Worm (Caenorhabditis elegans) whole organism, late embryonic: ENCODE measurements around the gene cutl-5.

Experiments used
- C08G9.2 ChIP-seq: sonication (generic microtip); optimal IDR thresholded peaks from 2 replicates; lab custom pipeline; 2016; ENCODE audit warnings: mild to moderate bottlenecking, missing genetic modification characterization, moderate library complexity, missing compliant biosample characterization
- Y22D7AL.16 ChIP-seq: sonication (generic microtip); optimal IDR thresholded peaks from 2 replicates; lab custom pipeline; 2016; ENCODE audit warnings: missing genetic modification characterization, missing compliant biosample characterization
- ceh-14 ChIP-seq: sonication (generic microtip); optimal IDR thresholded peaks from 2 replicates; lab custom pipeline; 2016; ENCODE audit warnings: missing genotype, missing genetic modification characterization, missing compliant biosample characterization
- ceh-19 ChIP-seq: fragments of 200-800 bp; sonication (Bioruptor generic); optimal IDR thresholded peaks from 2 replicates; lab custom pipeline; 2018; ENCODE audit warnings: mild to moderate bottlenecking, missing genetic modification characterization, missing compliant biosample characterization
- ceh-22 ChIP-seq: sonication (generic microtip); optimal IDR thresholded peaks from 2 replicates; lab custom pipeline; 2017; ENCODE audit warnings: missing biosample characterization, missing genetic modification characterization
- ceh-45 ChIP-seq: fragments of 200-800 bp; sonication (Bioruptor generic); IDR thresholded peaks from 2 replicates; pipeline ENCODE4 v1.3.6; 2022; ENCODE audit warnings: missing genetic modification reagents, missing genetic modification characterization, missing compliant biosample characterization
- ceh-48 ChIP-seq: sonication (generic microtip); optimal IDR thresholded peaks from 2 replicates; lab custom pipeline; 2016; ENCODE audit warnings: missing genetic modification characterization, inconsistent platforms, missing compliant biosample characterization
- ceh-6 ChIP-seq: fragments of 200-800 bp; sonication (Bioruptor generic); optimal IDR thresholded peaks from 2 replicates; lab custom pipeline; 2018; ENCODE audit warnings: mild to moderate bottlenecking, missing genetic modification characterization, missing compliant biosample characterization
- dve-1 ChIP-seq: sonication (generic microtip); optimal IDR thresholded peaks from 2 replicates; lab custom pipeline; 2017; ENCODE audit warnings: antibody characterized with exemption, mild to moderate bottlenecking, missing genetic modification characterization, missing compliant biosample characterization
- elt-4 ChIP-seq: sonication (generic microtip); optimal IDR thresholded peaks from 2 replicates; lab custom pipeline; 2016; ENCODE audit warnings: missing genetic modification characterization, missing compliant biosample characterization
- ets-4 ChIP-seq: sonication (generic microtip); optimal IDR thresholded peaks from 2 replicates; lab custom pipeline; 2016; ENCODE audit warnings: missing genetic modification characterization, missing compliant biosample characterization
- fkh-10 ChIP-seq: fragments of 150-350 bp; optimal IDR thresholded peaks from 2 replicates; lab custom pipeline; 2014; ENCODE audit warnings: missing biosample characterization, missing genetic modification reagents, missing genetic modification characterization
- gmeb-2 ChIP-seq: sonication (generic microtip); optimal IDR thresholded peaks from 2 replicates; lab custom pipeline; 2016; ENCODE audit warnings: missing genetic modification characterization, inconsistent platforms, missing compliant biosample characterization
- hlh-13 ChIP-seq: fragments of 200-800 bp; sonication (Bioruptor generic); optimal IDR thresholded peaks from 2 replicates; lab custom pipeline; 2018; ENCODE audit warnings: mild to moderate bottlenecking, missing genetic modification characterization, missing compliant biosample characterization
- hlh-15 ChIP-seq: sonication (generic microtip); optimal IDR thresholded peaks from 2 replicates; lab custom pipeline; 2016; ENCODE audit warnings: missing genetic modification characterization, missing compliant biosample characterization
- hlh-30 ChIP-seq: sonication (generic microtip); optimal IDR thresholded peaks from 2 replicates; lab custom pipeline; 2017; ENCODE audit warnings: antibody characterized with exemption, missing genetic modification characterization, missing compliant biosample characterization; ENCODE audit not compliant: insufficient read depth
- hlh-6 ChIP-seq: sonication (generic microtip); optimal IDR thresholded peaks from 2 replicates; lab custom pipeline; 2016; ENCODE audit warnings: missing genotype, missing genetic modification characterization, missing compliant biosample characterization
- lim-6 ChIP-seq: sonication (generic microtip); optimal IDR thresholded peaks from 2 replicates; lab custom pipeline; 2016; ENCODE audit warnings: missing genetic modification characterization, missing compliant biosample characterization
- madf-2 ChIP-seq: sonication (generic microtip); optimal IDR thresholded peaks from 2 replicates; lab custom pipeline; 2017; ENCODE audit warnings: missing genetic modification characterization, missing compliant biosample characterization
- mec-3 ChIP-seq: sonication (generic microtip); optimal IDR thresholded peaks from 2 replicates; lab custom pipeline; 2016; ENCODE audit warnings: borderline replicate concordance, missing genetic modification characterization, missing compliant biosample characterization
- nfya-1 ChIP-seq: sonication (generic microtip); optimal IDR thresholded peaks from 2 replicates; lab custom pipeline; 2017; ENCODE audit warnings: missing genetic modification characterization, mild to moderate bottlenecking, missing compliant biosample characterization, antibody characterized with exemption, moderate library complexity
- odd-2 ChIP-seq: sonication (generic microtip); optimal IDR thresholded peaks from 2 replicates; lab custom pipeline; 2017; ENCODE audit warnings: antibody characterized with exemption, mild to moderate bottlenecking, missing genetic modification characterization, missing compliant biosample characterization
- pat-9 ChIP-seq: fragments of 200-800 bp; sonication (Bioruptor generic); optimal IDR thresholded peaks from 2 replicates; lab custom pipeline; 2018; ENCODE audit warnings: mild to moderate bottlenecking, missing genetic modification characterization, moderate library complexity, missing compliant biosample characterization
- pax-1 ChIP-seq: fragments of 150-350 bp; optimal IDR thresholded peaks from 2 replicates; lab custom pipeline; 2014; ENCODE audit warnings: missing biosample characterization, missing genetic modification characterization
- pha-2 ChIP-seq: sonication (generic microtip); optimal IDR thresholded peaks from 2 replicates; lab custom pipeline; 2017; ENCODE audit warnings: mild to moderate bottlenecking, missing genetic modification characterization, missing compliant biosample characterization
- pros-1 ChIP-seq: fragments of 150-350 bp; optimal IDR thresholded peaks from 2 replicates; lab custom pipeline; 2014; ENCODE audit warnings: missing biosample characterization, missing genetic modification reagents, missing genetic modification characterization
- ref-2 ChIP-seq: sonication (generic microtip); optimal IDR thresholded peaks from 2 replicates; lab custom pipeline; 2016; ENCODE audit warnings: missing genetic modification characterization, missing compliant biosample characterization
- sdc-2 ChIP-seq: sonication (generic microtip); optimal IDR thresholded peaks from 2 replicates; lab custom pipeline; 2016; ENCODE audit warnings: missing genotype, missing genetic modification characterization, missing compliant biosample characterization
- sox-2 ChIP-seq: fragments of 200-800 bp; sonication (Bioruptor generic); IDR thresholded peaks from 2 replicates; pipeline ENCODE4 v1.3.6; 2022; ENCODE audit warnings: missing genetic modification reagents, missing genetic modification characterization, missing compliant biosample characterization
- tbx-2 ChIP-seq: sonication (generic microtip); optimal IDR thresholded peaks from 2 replicates; lab custom pipeline; 2016; ENCODE audit warnings: missing genetic modification characterization, missing compliant biosample characterization
- tbx-7 ChIP-seq: sonication (generic microtip); optimal IDR thresholded peaks from 2 replicates; lab custom pipeline; 2016; ENCODE audit warnings: missing genotype, missing genetic modification characterization, missing compliant biosample characterization
- ttx-3 ChIP-seq: sonication (generic microtip); optimal IDR thresholded peaks from 2 replicates; lab custom pipeline; 2016; ENCODE audit warnings: missing genetic modification reagents, missing genetic modification characterization, missing compliant biosample characterization
- unc-3 ChIP-seq, 2 experiments: fragments of 200-800 bp in 1 of 2; sonication (Bioruptor generic) in 1 of 2; sonication (generic microtip) in 1 of 2; conservative IDR thresholded peaks in 1 of 2; optimal IDR thresholded peaks in 1 of 2; 2 replicates each; pipeline versions ENCODE4 v1.3.6 to Lab custom; 2016 to 2022; ENCODE audit warnings: missing compliant biosample characterization in 2 of 2, missing genetic modification characterization in 2 of 2, missing genetic modification reagents in 1 of 2
- unc-42 ChIP-seq: sonication (generic microtip); optimal IDR thresholded peaks from 2 replicates; lab custom pipeline; 2016; ENCODE audit warnings: missing genotype, missing genetic modification characterization, missing compliant biosample characterization
- zip-5 ChIP-seq: sonication (generic microtip); optimal IDR thresholded peaks from 2 replicates; lab custom pipeline; 2016; ENCODE audit warnings: missing genetic modification characterization, missing compliant biosample characterization

The cutl-5 gene

ce11 chrII:7103111-7103510, 12.6 kb downstream of the cutl-5 start:
- TF ChIP-seq C08G9.2 (tag; lab: Kevin White, UChicago) (no peak), elt-4 (no peak), ref-2 (tag; lab: Kevin White, UChicago) (no peak), sdc-2 (no peak)

DNA sequence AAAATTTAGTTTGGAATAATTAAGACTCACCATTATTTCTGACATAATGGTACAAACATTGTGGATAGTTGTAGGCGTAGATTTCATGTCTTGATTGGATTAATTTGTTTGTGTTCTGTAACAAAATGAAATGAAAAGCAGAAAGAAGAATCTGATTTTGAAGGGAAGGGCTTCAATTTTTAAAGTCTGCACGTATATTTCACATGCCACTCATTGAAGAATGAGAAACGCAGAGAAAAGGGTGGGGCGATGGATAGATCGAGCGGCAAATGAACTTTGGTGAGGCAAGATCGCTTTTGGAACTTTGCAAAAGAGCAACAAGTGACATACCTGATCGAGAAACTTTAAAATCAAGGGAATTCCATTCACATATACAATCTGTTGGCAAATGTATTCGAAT, 13.4 kb downstream of the cutl-5 start:
- TF ChIP-seq ceh-19 (GFP tag; lab: Kevin White, UChicago) = no peak
- no peak for TF ChIP-seq lim-6
- no peak for TF ChIP-seq ceh-22 (tag; lab: Kevin White, UChicago)
- no peak for TF ChIP-seq ceh-14 (tag; lab: Kevin White, UChicago)
- no peak for TF ChIP-seq Y22D7AL.16 (tag; lab: Kevin White, UChicago)
- TF ChIP-seq pat-9 = no peak
- TF ChIP-seq C08G9.2 (tag; lab: Kevin White, UChicago) = no peak
- no peak for TF ChIP-seq zip-5 (tag; lab: Kevin White, UChicago)
- TF ChIP-seq dve-1 = no peak
- no peak for TF ChIP-seq gmeb-2 (tag; lab: Kevin White, UChicago)

- no peak for TF ChIP-seq ceh-22 (tag; lab: Kevin White, UChicago)
- no peak for TF ChIP-seq hlh-13 (GFP tag; lab: Kevin White, UChicago)
- no peak for TF ChIP-seq ceh-14 (tag; lab: Kevin White, UChicago)
- TF ChIP-seq ceh-6 (GFP tag; lab: Kevin White, UChicago) = no peak
- no peak for TF ChIP-seq pha-2
- TF ChIP-seq unc-42 (tag; lab: Kevin White, UChicago) = no peak
- no peak for TF ChIP-seq tbx-7 (tag; lab: Kevin White, UChicago)
- no peak for TF ChIP-seq zip-5 (tag; lab: Kevin White, UChicago)
- no peak for TF ChIP-seq hlh-15
- TF ChIP-seq tbx-2 (tag; lab: Kevin White, UChicago) = no peak
- TF ChIP-seq ets-4 (tag; lab: Kevin White, UChicago) = no peak
- no peak for TF ChIP-seq nfya-1 (tag; lab: Kevin White, UChicago)
- no peak for TF ChIP-seq Y22D7AL.16 (tag; lab: Kevin White, UChicago)
- no peak for TF ChIP-seq hlh-30 (tag; lab: Kevin White, UChicago)
- no peak for TF ChIP-seq hlh-6 (tag; lab: Kevin White, UChicago)
- TF ChIP-seq madf-2 (tag; lab: Kevin White, UChicago) = no peak
- TF ChIP-seq ceh-45 = no peak
- TF ChIP-seq unc-3 (GFP tag; conservative IDR thresholded peaks at IDR 0.05; lab: Robert Waterston, UW) = no peak
- no peak for TF ChIP-seq unc-3 (tag; optimal IDR thresholded peaks at IDR 0.05; lab: Kevin White, UChicago)
Measured at ce11 chrII:7100838-7101237, 14.9 kb downstream of the cutl-5 start, which contains the start of gene mmaa-1. Gene mmaa-1 (minus strand): TSS chrII:7101165.

ce11 chrII:7099231-7099630, 16.5 kb downstream of the cutl-5 start:
- no peak for TF ChIP-seq fkh-10 (GFP tag; lab: Kevin White, UChicago)
- no peak for TF ChIP-seq ttx-3 (tag; lab: Kevin White, UChicago)
- TF ChIP-seq ceh-48 = no peak
- no peak for TF ChIP-seq pax-1 (tag; lab: Kevin White, UChicago)
- no peak for TF ChIP-seq Y22D7AL.16 (tag; lab: Kevin White, UChicago)
- no peak for TF ChIP-seq odd-2 (tag; lab: Kevin White, UChicago)
- no peak for TF ChIP-seq pha-2
- TF ChIP-seq mec-3 = no peak
- no peak for TF ChIP-seq hlh-6 (tag; lab: Kevin White, UChicago)
- no peak for TF ChIP-seq sox-2 (GFP tag; lab: Robert Waterston, UW)
- no peak for TF ChIP-seq ref-2 (tag; lab: Kevin White, UChicago)
- TF ChIP-seq pros-1 (tag; lab: Kevin White, UChicago) = no peak
- TF ChIP-seq, all 69 proteins: peak for 0
